Worm (Caenorhabditis elegans) whole organism, L1 larva: Measurements from ENCODE around the gene F55A11.6.

Experiments
- Y116A8C.19 ChIP-seq: sonication (generic microtip); optimal IDR thresholded peaks from 2 replicates; lab custom pipeline; 2016; ENCODE audit warnings: missing compliant biosample characterization, missing genetic modification characterization, borderline replicate concordance
- jun-1 ChIP-seq: fragments of 150-350 bp; optimal IDR thresholded peaks from 2 replicates; lab custom pipeline; 2014; ENCODE audit warnings: missing biosample characterization, missing genetic modification reagents, missing genetic modification characterization
- rnt-1 ChIP-seq: sonication (generic microtip); optimal IDR thresholded peaks from 2 replicates; lab custom pipeline; 2016; ENCODE audit warnings: mild to moderate bottlenecking, missing genetic modification characterization, moderate library complexity, missing compliant biosample characterization
- ztf-11 ChIP-seq, 2 experiments: sonication (generic microtip); optimal IDR thresholded peaks; 2 replicates each; lab custom pipeline; 2016 to 2017; ENCODE audit warnings: missing genetic modification characterization in 2 of 2, missing biosample characterization in 1 of 2, missing compliant biosample characterization in 1 of 2

DNA sequence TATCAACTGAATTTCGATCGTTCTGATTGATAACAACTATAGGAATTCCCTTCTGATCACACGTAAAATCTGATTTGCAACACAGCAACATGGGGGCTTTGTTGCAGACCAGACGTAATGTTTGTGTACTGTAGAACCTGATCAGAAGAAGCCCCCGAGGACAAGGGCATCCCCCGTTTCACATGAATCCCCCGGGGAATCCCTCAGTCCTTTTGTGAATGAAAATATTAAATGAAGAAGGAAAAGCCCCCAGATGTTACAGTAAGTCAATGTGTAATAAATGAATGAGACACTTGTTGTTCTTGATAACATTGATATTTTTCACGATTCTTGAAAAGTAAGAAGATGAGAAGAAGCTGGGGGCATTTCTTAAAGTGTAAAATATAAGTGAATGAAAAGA, 17.5 kb downstream of the F55A11.6 start:
- TF ChIP-seq rnt-1 (tag; lab: Kevin White, UChicago) (no peak), jun-1 (tag; lab: Kevin White, UChicago) (no peak), ztf-11 (tag; optimal IDR thresholded peaks at IDR 0.05; lab: Kevin White, UChicago) (no peak), Y116A8C.19 (tag; lab: Kevin White, UChicago) (no peak)
